Worm (Caenorhabditis elegans): ENCODE data around the gene C04G6.4.
A peak's percentile ranks its signal among the peaks of the same experiment; 100 is the strongest.

C04G6.4 gene

ce11 chrII:5105020-5105419, 21.8 kb upstream of the C04G6.4 start (continued):
- TF ChIP-seq snpc-4 (tag; optimal IDR thresholded peaks at IDR 0.05) = peak; percentile 37
- no peak for TF ChIP-seq Y116A8C.19 (tag; optimal IDR thresholded peaks at IDR 0.05; ENCODE audit: borderline replicate concordance)
- peak in 1 of 2 experiments; percentile 31 for TF ChIP-seq egl-27 (tag; optimal IDR thresholded peaks at IDR 0.05)
- TF ChIP-seq fkh-4 (tag; optimal IDR thresholded peaks at IDR 0.05; ENCODE audit: borderline replicate concordance) = no peak
- TF ChIP-seq egl-13 (tag; optimal IDR thresholded peaks at IDR 0.05) = no peak
- peak; percentile 66 to 83 for TF ChIP-seq lsy-2 (tag; optimal IDR thresholded peaks at IDR 0.05)
- no peak for TF ChIP-seq lin-15B (tag; optimal IDR thresholded peaks at IDR 0.05)
- no peak for TF ChIP-seq ceh-90 (tag; optimal IDR thresholded peaks at IDR 0.05)
- peak; percentile 59 for TF ChIP-seq lir-3 (tag; optimal IDR thresholded peaks at IDR 0.05; ENCODE audit: poor library complexity)
- peak; percentile 5 for TF ChIP-seq irx-1 (tag; optimal IDR thresholded peaks at IDR 0.05)
- TF ChIP-seq elt-3 (tag; optimal IDR thresholded peaks at IDR 0.05) = peak in 3 of 6 experiments; percentile 15 to 50 (median 19)
- peak; percentile 3 for TF ChIP-seq efl-3 (GFP tag; optimal IDR thresholded peaks at IDR 0.05)
- TF ChIP-seq nhr-71 (tag; optimal IDR thresholded peaks at IDR 0.05) = peak; percentile 73
- peak; percentile 41 for TF ChIP-seq unc-86 (tag; optimal IDR thresholded peaks at IDR 0.05)
- TF ChIP-seq nhr-90 (tag; optimal IDR thresholded peaks at IDR 0.05; ENCODE audit: poor library complexity) = peak; percentile 78
- TF ChIP-seq snu-23 (GFP tag; optimal IDR thresholded peaks at IDR 0.05) = peak; percentile 76
- TF ChIP-seq jun-1 (tag; optimal IDR thresholded peaks at IDR 0.05) = peak; percentile 38
- TF ChIP-seq dsc-1 (tag; optimal IDR thresholded peaks at IDR 0.05) = peak; percentile 75
- peak; percentile 72 for TF ChIP-seq nhr-20 (tag; optimal IDR thresholded peaks at IDR 0.05)
- no peak for TF ChIP-seq ceh-63 (GFP tag; optimal IDR thresholded peaks at IDR 0.05)
- TF ChIP-seq lin-35 (GFP tag; optimal IDR thresholded peaks at IDR 0.05) = peak; percentile 60 to 82
- TF ChIP-seq aly-2 (tag; optimal IDR thresholded peaks at IDR 0.05) = peak; percentile 78
- no peak for TF ChIP-seq nhr-28 (tag; optimal IDR thresholded peaks at IDR 0.05)
- TF ChIP-seq vab-15 (tag; optimal IDR thresholded peaks at IDR 0.05) = peak; percentile 34
- no peak for TF ChIP-seq zag-1 (tag; optimal IDR thresholded peaks at IDR 0.05)
- peak in 1 of 2 experiments; percentile 66 for TF ChIP-seq mdl-1 (tag; optimal IDR thresholded peaks at IDR 0.05)
- TF ChIP-seq fkh-10 (GFP tag; optimal IDR thresholded peaks at IDR 0.05) = peak; percentile 51
- TF ChIP-seq sox-4 (tag; optimal IDR thresholded peaks at IDR 0.05) = peak; percentile 8
- TF ChIP-seq mab-9 (GFP tag; IDR thresholded peaks at IDR 0.05) = 0 out of 2 replicates have a peak, but pooled peaks have one; percentile 38
- TF ChIP-seq skn-1 (tag; optimal IDR thresholded peaks at IDR 0.05) = peak; percentile 84
- peak; percentile 76 for TF ChIP-seq fos-1 (tag; optimal IDR thresholded peaks at IDR 0.05)
- TF ChIP-seq C16A3.4 (tag; optimal IDR thresholded peaks at IDR 0.05) = peak; percentile 86
- TF ChIP-seq ama-1 (optimal IDR thresholded peaks at IDR 0.05) = peak; percentile 60
- TF ChIP-seq nhr-11 (tag; optimal IDR thresholded peaks at IDR 0.05) = no peak
- no peak for TF ChIP-seq sup-37 (GFP tag; optimal IDR thresholded peaks at IDR 0.05)
- peak; percentile 58 for TF ChIP-seq xbp-1 (tag; optimal IDR thresholded peaks at IDR 0.05)
- TF ChIP-seq fkh-8 (tag; optimal IDR thresholded peaks at IDR 0.05) = peak; percentile 68
- TF ChIP-seq pqm-1 (tag; optimal IDR thresholded peaks at IDR 0.05) = no peak
- TF ChIP-seq zip-4 (GFP tag; optimal IDR thresholded peaks at IDR 0.05) = no peak
- peak; percentile 68 for TF ChIP-seq nhr-19 (GFP tag; conservative IDR thresholded peaks at IDR 0.05)
- TF ChIP-seq nhr-77 (tag; optimal IDR thresholded peaks at IDR 0.05) = peak; percentile 68
- TF ChIP-seq unc-30 (tag; optimal IDR thresholded peaks at IDR 0.05) = no peak
- TF ChIP-seq efl-1 (optimal IDR thresholded peaks at IDR 0.05) = peak; percentile 67 to 75
- TF ChIP-seq efl-1 (GFP tag; optimal IDR thresholded peaks at IDR 0.05 in 1 of 2) = peak; percentile 55 to 95
